Worm (Caenorhabditis elegans) whole organism, late embryonic: ENCODE results near the gene nhr-98.

ENCODE experiments used
- C08G9.2 ChIP-seq: sonication (generic microtip); optimal IDR thresholded peaks from 2 replicates; lab custom pipeline; 2016; ENCODE audit warnings: mild to moderate bottlenecking, missing genetic modification characterization, moderate library complexity, missing compliant biosample characterization
- F13H6.1 ChIP-seq: sonication (generic microtip); optimal IDR thresholded peaks from 2 replicates; lab custom pipeline; 2016; ENCODE audit warnings: missing genetic modification characterization, missing compliant biosample characterization
- K09A11.1 ChIP-seq: sonication (generic microtip); optimal IDR thresholded peaks from 2 replicates; lab custom pipeline; 2017; ENCODE audit warnings: antibody characterized with exemption, mild to moderate bottlenecking, missing genetic modification characterization, missing compliant biosample characterization; ENCODE audit not compliant: insufficient read depth
- ahr-1 ChIP-seq: sonication (generic microtip); optimal IDR thresholded peaks from 2 replicates; lab custom pipeline; 2016; ENCODE audit warnings: missing genetic modification characterization, missing compliant biosample characterization
- ama-1 ChIP-seq: fragments of 150-350 bp; optimal IDR thresholded peaks from 2 replicates; lab custom pipeline; 2014
- ceh-2 ChIP-seq: sonication (generic microtip); optimal IDR thresholded peaks from 2 replicates; lab custom pipeline; 2016; ENCODE audit warnings: missing genotype, missing genetic modification characterization, missing compliant biosample characterization
- ceh-22 ChIP-seq: sonication (generic microtip); optimal IDR thresholded peaks from 2 replicates; lab custom pipeline; 2017; ENCODE audit warnings: missing biosample characterization, missing genetic modification characterization
- ceh-30 ChIP-seq: fragments of 150-350 bp; optimal IDR thresholded peaks from 2 replicates; lab custom pipeline; 2014; ENCODE audit warnings: missing biosample characterization, missing genetic modification characterization
- che-1 ChIP-seq: sonication (generic microtip); optimal IDR thresholded peaks from 2 replicates; lab custom pipeline; 2016; ENCODE audit warnings: mild to moderate bottlenecking, missing genetic modification characterization, missing compliant biosample characterization
- dmd-4 ChIP-seq: sonication (generic microtip); optimal IDR thresholded peaks from 2 replicates; lab custom pipeline; 2016; ENCODE audit warnings: borderline replicate concordance, missing genetic modification characterization, missing compliant biosample characterization
- elt-2 ChIP-seq: sonication (generic microtip); optimal IDR thresholded peaks from 2 replicates; lab custom pipeline; 2016; ENCODE audit warnings: missing genetic modification reagents, missing genetic modification characterization, missing compliant biosample characterization
- elt-4 ChIP-seq: sonication (generic microtip); optimal IDR thresholded peaks from 2 replicates; lab custom pipeline; 2016; ENCODE audit warnings: missing genetic modification characterization, missing compliant biosample characterization
- fkh-10 ChIP-seq: fragments of 150-350 bp; optimal IDR thresholded peaks from 2 replicates; lab custom pipeline; 2014; ENCODE audit warnings: missing biosample characterization, missing genetic modification reagents, missing genetic modification characterization
- fkh-6 ChIP-seq: sonication (generic microtip); optimal IDR thresholded peaks from 2 replicates; lab custom pipeline; 2016; ENCODE audit warnings: missing genetic modification characterization, missing compliant biosample characterization
- hlh-13 ChIP-seq: fragments of 200-800 bp; sonication (Bioruptor generic); optimal IDR thresholded peaks from 2 replicates; lab custom pipeline; 2018; ENCODE audit warnings: mild to moderate bottlenecking, missing genetic modification characterization, missing compliant biosample characterization
- hlh-6 ChIP-seq: sonication (generic microtip); optimal IDR thresholded peaks from 2 replicates; lab custom pipeline; 2016; ENCODE audit warnings: missing genotype, missing genetic modification characterization, missing compliant biosample characterization
- hlh-8 ChIP-seq: sonication (generic microtip); optimal IDR thresholded peaks from 2 replicates; lab custom pipeline; 2016; ENCODE audit warnings: missing genotype, missing genetic modification characterization, missing compliant biosample characterization
- lim-6 ChIP-seq: sonication (generic microtip); optimal IDR thresholded peaks from 2 replicates; lab custom pipeline; 2016; ENCODE audit warnings: missing genetic modification characterization, missing compliant biosample characterization
- madf-2 ChIP-seq: sonication (generic microtip); optimal IDR thresholded peaks from 2 replicates; lab custom pipeline; 2017; ENCODE audit warnings: missing genetic modification characterization, missing compliant biosample characterization
- mec-3 ChIP-seq: sonication (generic microtip); optimal IDR thresholded peaks from 2 replicates; lab custom pipeline; 2016; ENCODE audit warnings: borderline replicate concordance, missing genetic modification characterization, missing compliant biosample characterization
- nhr-11 ChIP-seq: fragments of 150-350 bp; optimal IDR thresholded peaks from 2 replicates; lab custom pipeline; 2014; ENCODE audit warnings: missing biosample characterization, missing genetic modification characterization
- pag-3 ChIP-seq: sonication (generic microtip); optimal IDR thresholded peaks from 2 replicates; lab custom pipeline; 2016; ENCODE audit warnings: missing compliant biosample characterization, missing genetic modification characterization, borderline replicate concordance
- pax-1 ChIP-seq: fragments of 150-350 bp; optimal IDR thresholded peaks from 2 replicates; lab custom pipeline; 2014; ENCODE audit warnings: missing biosample characterization, missing genetic modification characterization
- pros-1 ChIP-seq: fragments of 150-350 bp; optimal IDR thresholded peaks from 2 replicates; lab custom pipeline; 2014; ENCODE audit warnings: missing biosample characterization, missing genetic modification reagents, missing genetic modification characterization
- sdc-2 ChIP-seq: sonication (generic microtip); optimal IDR thresholded peaks from 2 replicates; lab custom pipeline; 2016; ENCODE audit warnings: missing genotype, missing genetic modification characterization, missing compliant biosample characterization
- syd-9 ChIP-seq: sonication (generic microtip); optimal IDR thresholded peaks from 2 replicates; lab custom pipeline; 2016; ENCODE audit warnings: mild to moderate bottlenecking, missing genetic modification characterization, moderate library complexity, missing compliant biosample characterization
- ttx-3 ChIP-seq: sonication (generic microtip); optimal IDR thresholded peaks from 2 replicates; lab custom pipeline; 2016; ENCODE audit warnings: missing genetic modification reagents, missing genetic modification characterization, missing compliant biosample characterization
- unc-55 ChIP-seq: sonication (generic microtip); optimal IDR thresholded peaks from 2 replicates; lab custom pipeline; 2017; ENCODE audit warnings: missing biosample characterization, missing genetic modification reagents, missing genetic modification characterization
- unc-86 ChIP-seq: sonication (generic microtip); optimal IDR thresholded peaks from 2 replicates; lab custom pipeline; 2016; ENCODE audit warnings: missing genetic modification characterization, missing compliant biosample characterization
- ztf-16 ChIP-seq: sonication (generic microtip); optimal IDR thresholded peaks from 2 replicates; lab custom pipeline; 2017; ENCODE audit warnings: missing genetic modification characterization, missing compliant biosample characterization

Gene nhr-98

DNA sequence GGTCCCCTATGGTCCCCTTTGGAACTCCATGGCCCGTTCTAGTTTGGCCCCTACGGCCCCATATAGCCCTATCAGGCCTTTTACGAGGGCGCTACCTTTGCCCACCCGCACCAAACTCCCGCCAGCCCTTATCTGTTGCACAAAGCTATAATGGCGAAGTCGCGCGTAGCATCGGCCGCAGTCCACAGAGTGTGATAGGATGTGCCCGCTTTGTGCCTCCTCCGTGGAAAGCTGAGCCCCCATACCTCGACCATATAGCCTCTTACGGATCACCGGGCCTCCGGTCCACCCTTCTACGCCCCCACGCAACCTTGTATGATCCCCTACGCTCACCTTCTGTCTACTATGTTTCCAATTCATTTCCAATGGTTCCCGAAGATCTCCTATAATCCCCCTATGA lies 6.7 kb upstream of the nhr-98 start:
- TF ChIP-seq ceh-22 (tag; lab: Kevin White, UChicago) (no peak), syd-9 (tag; lab: Kevin White, UChicago) (no peak), dmd-4 (tag; lab: Kevin White, UChicago) (peak; percentile 6), unc-86 (no peak), hlh-6 (tag; lab: Kevin White, UChicago) (peak; percentile 18), nhr-11 (tag; lab: Kevin White, UChicago) (no peak), sdc-2 (tag; lab: Kevin White, UChicago) (peak; percentile 20), fkh-6 (tag; lab: Kevin White, UChicago) (no peak)

ce11 chrV:449130-449529 lies 4.5 kb upstream of the nhr-98 start, which contains the start of gene srh-35:
TSS of gene srh-35 (minus strand) at chrV:449230.
- no peak for TF ChIP-seq C08G9.2
- no peak for TF ChIP-seq che-1 (tag; lab: Kevin White, UChicago)
- no peak for TF ChIP-seq ahr-1 (tag; lab: Kevin White, UChicago)
- no peak for TF ChIP-seq hlh-8 (tag; lab: Kevin White, UChicago)
- TF ChIP-seq madf-2 (tag; lab: Kevin White, UChicago) = no peak
- TF ChIP-seq lim-6 (tag; lab: Kevin White, UChicago) = no peak
- TF ChIP-seq pax-1 (tag; lab: Kevin White, UChicago) = no peak
- TF ChIP-seq sdc-2 (tag; lab: Kevin White, UChicago) = no peak
- no peak for TF ChIP-seq fkh-10 (GFP tag; lab: Kevin White, UChicago)
- no peak for TF ChIP-seq unc-55 (GFP tag; lab: Kevin White, UChicago)
- TF ChIP-seq, all 69 proteins: peak for 0

- TF ChIP-seq unc-86 = no peak
- TF ChIP-seq mec-3 = no peak
- TF ChIP-seq hlh-13 (GFP tag; lab: Kevin White, UChicago) = no peak
- no peak for TF ChIP-seq ztf-16
- TF ChIP-seq ttx-3 (tag; lab: Kevin White, UChicago) = no peak
- TF ChIP-seq elt-4 = no peak
- TF ChIP-seq ahr-1 (tag; lab: Kevin White, UChicago) = no peak
- no peak for TF ChIP-seq madf-2 (tag; lab: Kevin White, UChicago)
- TF ChIP-seq C08G9.2 = no peak
- no peak for TF ChIP-seq pag-3 (tag; lab: Kevin White, UChicago)
- no peak for TF ChIP-seq ama-1 (lab: Kevin White, UChicago)
- TF ChIP-seq F13H6.1 = no peak
These were observed 4.0 kb upstream of the nhr-98 start, which contains the start of gene M02H5.8 for ce11 chrV:449685-450084. TSS of gene M02H5.8 (plus strand) at chrV:449981.

DNA sequence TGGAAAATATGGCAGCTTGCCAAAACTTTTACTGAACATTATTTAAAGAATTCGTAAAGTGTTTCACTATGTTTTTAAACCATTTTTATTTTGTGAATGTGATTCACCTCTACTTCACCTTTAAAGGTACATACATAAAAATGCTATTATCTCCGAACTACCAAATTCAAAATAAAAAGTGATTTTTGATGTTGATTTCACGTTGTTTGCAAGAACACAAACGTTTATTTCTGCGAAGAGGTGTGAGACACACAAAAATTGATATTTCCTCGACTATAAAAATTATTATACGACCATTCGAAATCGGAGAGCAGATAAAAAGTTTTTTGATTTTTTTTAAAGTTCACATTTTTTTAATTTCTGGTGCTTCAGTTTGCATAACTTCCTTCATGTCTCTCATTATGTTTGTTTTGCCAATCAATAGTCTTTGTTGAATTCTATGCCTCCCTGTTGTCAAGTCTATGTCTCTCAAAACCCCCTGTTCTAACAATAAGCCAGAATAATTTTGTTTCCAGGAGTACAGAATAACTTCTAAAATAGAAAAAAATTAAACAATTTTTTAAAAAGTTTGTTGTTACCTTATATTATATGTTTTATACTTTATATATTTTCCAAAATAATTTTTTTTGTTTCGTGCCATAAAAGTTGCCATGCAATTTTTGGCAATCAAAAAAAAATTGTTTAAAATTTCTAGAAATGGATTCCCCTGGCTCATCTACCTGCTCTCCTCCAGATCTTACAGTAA lies 2.7 kb upstream of the nhr-98 start, which contains the start of gene nhr-123:
TSS of gene nhr-123 (plus strand) at position 695 of the 745 bp plus-strand sequence.
- no peak for TF ChIP-seq ceh-2 (tag; lab: Kevin White, UChicago)

- TF ChIP-seq ceh-30 (tag; lab: Kevin White, UChicago) = no peak
- no peak for TF ChIP-seq pros-1
- TF ChIP-seq K09A11.1 (tag; lab: Kevin White, UChicago) = no peak
- TF ChIP-seq che-1 (tag; lab: Kevin White, UChicago) = no peak
- TF ChIP-seq unc-55 (GFP tag; lab: Kevin White, UChicago) = no peak
- TF ChIP-seq lim-6 (tag; lab: Kevin White, UChicago) = no peak
These were observed 4.2 kb downstream of the nhr-98 start for ce11 chrV:457839-458238.

DNA sequence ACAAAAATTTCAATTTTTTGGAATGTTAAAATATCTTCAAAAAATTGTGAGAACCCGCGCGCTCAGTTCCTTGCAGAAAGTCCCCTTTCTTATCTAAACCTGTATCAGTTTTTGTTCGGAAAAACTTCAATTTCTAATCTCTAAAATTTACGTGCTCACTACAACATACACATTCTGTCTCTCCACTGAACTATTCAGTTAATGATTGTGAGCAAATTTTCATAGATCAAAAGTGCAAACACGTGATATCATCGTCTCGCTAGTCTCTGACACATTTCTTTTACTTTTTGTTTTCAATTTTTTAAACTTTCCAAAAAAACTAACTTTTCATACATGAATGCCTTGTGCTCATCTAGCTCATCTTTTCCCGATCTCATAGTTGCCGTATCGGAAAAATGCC lies 5.8 kb downstream of the nhr-98 start, which contains the start of gene nhr-203:
TSS of gene nhr-203 (plus strand) at position 332 of the 400 bp plus-strand sequence.
- TF ChIP-seq elt-2 (tag; lab: Kevin White, UChicago) (peak; percentile 26), elt-4 (no peak)
